Worm (Caenorhabditis elegans): ENCODE results near the gene C47E8.3.

Gene C47E8.3

DNA sequence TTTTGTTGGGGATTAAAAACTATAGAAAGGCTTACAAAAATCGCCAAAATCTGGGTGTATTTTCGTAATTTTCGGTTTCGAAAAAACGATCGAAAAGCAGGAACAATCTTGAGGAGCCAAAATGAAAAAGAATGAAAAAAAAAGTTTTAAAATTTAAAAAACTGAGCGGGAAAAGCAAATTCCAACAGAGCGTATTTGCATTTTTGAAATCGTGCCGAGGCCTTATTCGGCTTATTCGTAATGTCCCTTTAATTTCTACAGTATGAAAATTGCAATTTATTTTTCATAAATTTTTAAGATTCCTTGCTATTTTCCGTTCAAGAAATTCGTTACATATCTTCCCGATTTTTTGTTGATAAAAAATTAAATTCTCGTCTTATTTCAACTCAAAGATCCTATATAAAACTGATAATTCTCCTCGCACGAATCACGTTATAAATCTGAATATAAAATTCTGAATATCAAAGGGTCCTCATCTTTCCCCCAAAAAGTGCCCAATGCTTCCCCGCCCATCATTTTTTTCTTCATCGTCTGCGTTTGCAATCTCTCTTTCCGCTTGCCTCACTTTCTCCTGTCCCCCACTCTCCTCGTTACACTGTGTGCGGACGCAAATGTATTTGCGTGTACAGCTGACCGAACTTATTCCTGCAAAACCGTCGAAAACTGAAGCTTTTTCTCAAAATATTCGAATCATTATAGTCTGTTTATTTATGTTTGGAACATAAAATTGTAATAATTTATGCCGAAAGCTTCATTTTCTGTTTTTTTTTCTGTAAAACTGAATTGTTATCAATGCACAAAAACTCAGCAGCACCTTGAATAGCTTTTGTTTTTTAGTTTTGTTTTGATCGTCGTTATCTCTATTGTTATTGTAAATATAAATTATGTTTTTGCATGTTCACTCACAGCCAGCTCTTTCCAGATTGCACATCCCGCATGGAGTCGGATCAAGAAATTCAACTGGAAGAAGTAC lies 34.0 kb upstream of the C47E8.3 start, which contains the start of the genes rfc-1 and pmp-3 (continued):
- TF ChIP-seq rpc-1 (optimal IDR thresholded peaks at IDR 0.05) (no peak), rpc-1 (tag; optimal IDR thresholded peaks at IDR 0.05) (peak; percentile 6), nhr-120 (GFP tag; IDR thresholded peaks at IDR 0.05) (no peak), bed-2 (GFP tag; IDR thresholded peaks at IDR 0.05) (no peak), die-1 (tag; optimal IDR thresholded peaks at IDR 0.05) (no peak), F23B12.7 (tag; optimal IDR thresholded peaks at IDR 0.05; ENCODE audit: insufficient read depth) (peak; percentile 61), zim-3 (tag; optimal IDR thresholded peaks at IDR 0.05) (no peak), xnd-1 (tag; optimal IDR thresholded peaks at IDR 0.05) (peak; percentile 66), K12H6.12 (tag; optimal IDR thresholded peaks at IDR 0.05) (no peak), rcor-1 (GFP tag; IDR thresholded peaks at IDR 0.05) (no peak), F57A8.1 (GFP tag; optimal IDR thresholded peaks at IDR 0.05) (no peak), egl-18 (GFP tag; IDR thresholded peaks at IDR 0.05) (no peak), ZK185.1 (tag; optimal IDR thresholded peaks at IDR 0.05; ENCODE audit: poor library complexity, severe bottlenecking) (no peak)

DNA sequence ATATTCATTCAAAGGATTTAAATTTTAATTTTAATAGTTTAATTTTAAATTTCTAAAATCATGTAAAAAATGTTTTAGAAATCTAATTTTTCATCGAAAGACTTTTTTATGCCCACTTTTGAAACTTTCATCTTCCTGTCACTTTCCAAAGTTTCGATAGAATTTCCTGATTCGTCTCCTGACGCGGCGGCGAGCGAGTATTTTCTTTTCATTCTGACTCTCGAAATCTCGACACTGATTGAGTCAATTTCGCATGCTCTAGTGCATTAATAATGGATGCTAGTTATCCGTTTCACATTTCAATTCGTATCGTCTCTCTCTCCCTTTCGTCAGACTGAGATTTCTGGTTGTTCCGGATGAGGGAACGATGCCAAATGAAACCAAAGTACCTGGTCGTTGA lies 31.3 kb upstream of the C47E8.3 start:
- no peak for TF ChIP-seq nhr-27 (tag; optimal IDR thresholded peaks at IDR 0.05)
- TF ChIP-seq hmg-20 (GFP tag; IDR thresholded peaks at IDR 0.05): no peak
- TF ChIP-seq lin-40 (tag; optimal IDR thresholded peaks at IDR 0.05): no peak

DNA sequence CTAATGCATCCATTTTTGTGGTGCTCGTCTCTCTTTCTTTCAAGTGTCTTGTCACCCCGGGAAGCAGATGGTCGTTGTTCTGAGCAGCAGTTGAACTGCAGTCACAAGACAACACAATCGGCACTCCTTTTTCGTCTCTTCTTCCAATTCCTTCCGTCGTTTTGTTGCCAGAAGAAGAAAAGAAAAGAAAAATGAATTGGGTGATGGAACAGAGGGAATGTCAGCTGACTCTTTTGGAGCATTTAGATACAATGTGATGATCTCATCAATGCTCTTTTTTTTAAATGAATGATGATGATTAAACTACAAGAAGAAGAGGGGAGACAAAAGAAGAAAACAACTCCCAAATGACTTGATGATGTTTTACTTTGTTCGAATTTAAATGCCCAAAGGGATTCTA lies 30.2 kb upstream of the C47E8.3 start:
- TF ChIP-seq rcor-1 (GFP tag; IDR thresholded peaks at IDR 0.05) (no peak), aptf-3 (GFP tag; IDR thresholded peaks at IDR 0.05) (no peak), ztf-22 (GFP tag; optimal IDR thresholded peaks at IDR 0.05) (no peak), ceh-79 (tag; optimal IDR thresholded peaks at IDR 0.05) (no peak), Y67H2A.10 (GFP tag; conservative IDR thresholded peaks at IDR 0.05) (no peak), cebp-1 (GFP tag; IDR thresholded peaks at IDR 0.05) (no peak), cebp-1 (tag; optimal IDR thresholded peaks at IDR 0.05) (peak; percentile 19)

DNA sequence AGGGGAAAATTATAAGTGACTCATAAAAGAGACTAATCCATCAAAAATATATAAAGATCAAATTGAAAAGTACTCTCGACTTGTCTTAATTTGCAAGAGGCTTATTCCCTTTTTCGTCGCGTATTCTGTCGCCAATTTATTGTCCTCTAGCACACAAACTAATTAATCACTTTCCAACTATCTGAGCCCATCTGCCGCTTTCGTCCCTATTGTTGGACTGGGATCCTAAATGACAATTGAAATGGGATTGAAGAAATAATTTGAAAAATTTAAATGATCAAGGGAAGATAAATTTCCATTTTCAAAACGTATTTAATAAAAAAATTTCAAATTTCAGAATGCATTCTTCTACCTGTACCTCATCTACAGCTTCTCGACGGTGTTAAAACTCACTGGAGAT lies 29.5 kb upstream of the C47E8.3 start:
- no peak for TF ChIP-seq T26A5.8 (tag; optimal IDR thresholded peaks at IDR 0.05)
- TF ChIP-seq Y56A3A.18 (GFP tag; IDR thresholded peaks at IDR 0.05): no peak
- no peak for TF ChIP-seq chd-7 (tag; optimal IDR thresholded peaks at IDR 0.05)
- no peak for TF ChIP-seq lir-1 (GFP tag; conservative IDR thresholded peaks at IDR 0.05)
- no peak for TF ChIP-seq hmg-20 (GFP tag; IDR thresholded peaks at IDR 0.05)
- TF ChIP-seq athp-1 (tag; optimal IDR thresholded peaks at IDR 0.05): no peak
- TF ChIP-seq lin-40 (tag; optimal IDR thresholded peaks at IDR 0.05): no peak
- no peak for TF ChIP-seq efl-1 (GFP tag; optimal IDR thresholded peaks at IDR 0.05)
- no peak for TF ChIP-seq zim-3 (tag; optimal IDR thresholded peaks at IDR 0.05)
- TF ChIP-seq attf-3 (GFP tag; conservative IDR thresholded peaks at IDR 0.05): no peak
- no peak for TF ChIP-seq nhr-120 (GFP tag; IDR thresholded peaks at IDR 0.05)
- no peak for TF ChIP-seq ceh-58 (GFP tag; IDR thresholded peaks at IDR 0.05)
- no peak for TF ChIP-seq atf-7 (tag; optimal IDR thresholded peaks at IDR 0.05)
- no peak for TF ChIP-seq bed-1 (GFP tag; IDR thresholded peaks at IDR 0.05)
- no peak for TF ChIP-seq rcor-1 (GFP tag; IDR thresholded peaks at IDR 0.05)
- TF ChIP-seq hlh-12 (tag; optimal IDR thresholded peaks at IDR 0.05): no peak
- no peak for TF ChIP-seq ekl-4 (GFP tag; IDR thresholded peaks at IDR 0.05)
- no peak for TF ChIP-seq K12H6.12 (tag; optimal IDR thresholded peaks at IDR 0.05)
- TF ChIP-seq ZK185.1 (tag; optimal IDR thresholded peaks at IDR 0.05; ENCODE audit: poor library complexity, severe bottlenecking): no peak

All from whole organism, young adult.